Worm (Caenorhabditis elegans) whole organism, young adult: ENCODE results near the gene tag-65.

Experiments used
- F57C9.4 ChIP-seq: sonication (generic microtip); optimal IDR thresholded peaks from 2 replicates; lab custom pipeline; 2017; ENCODE audit warnings: mild to moderate bottlenecking, missing genetic modification characterization, missing compliant biosample characterization
- ceh-40 ChIP-seq: fragments of 200-800 bp; sonication (Bioruptor generic); IDR thresholded peaks from 2 replicates; pipeline ENCODE4 v1.3.6; 2022; ENCODE audit warnings: missing genetic modification characterization, missing compliant biosample characterization
- madf-8 ChIP-seq: fragments of 200-800 bp; sonication (Bioruptor generic); conservative IDR thresholded peaks from 2 replicates; pipeline ENCODE4 v1.3.6; 2022; ENCODE audit warnings: missing genetic modification reagents, missing genetic modification characterization, missing compliant biosample characterization
- rpc-1 ChIP-seq, 2 experiments: fragments of 150-350 bp in 1 of 2; sonication (generic microtip) in 1 of 2; optimal IDR thresholded peaks; 2 replicates each; lab custom pipeline; 2014 to 2018; ENCODE audit warnings: missing biosample characterization in 1 of 2, missing genetic modification characterization in 1 of 2, missing genetic modification reagents in 1 of 2, missing genotype in 1 of 2
- xnd-1 ChIP-seq: sonication (generic microtip); optimal IDR thresholded peaks from 2 replicates; lab custom pipeline; 2016; ENCODE audit warnings: missing genotype, missing genetic modification reagents, missing genetic modification characterization, missing compliant biosample characterization

- no peak for TF ChIP-seq madf-8
- TF ChIP-seq ceh-40 (GFP tag; lab: Robert Waterston, UW) = no peak
- no peak for TF ChIP-seq xnd-1 (tag; lab: Kevin White, UChicago)
- no peak for TF ChIP-seq F57C9.4 (tag; lab: Kevin White, UChicago)
- no peak for TF ChIP-seq rpc-1 (optimal IDR thresholded peaks at IDR 0.05; lab: Kevin White, UChicago)
- TF ChIP-seq rpc-1 (tag; optimal IDR thresholded peaks at IDR 0.05; lab: Kevin White, UChicago) = no peak
Measured at ce11 chrV:13690276-13690675, 11.9 kb upstream of the tag-65 start.
